In genomic region chr3L:1755458-1755984, dm6 we compare ENCODE assay signal across 2 fruit fly cellular contexts.
A peak's percentile ranks its signal among the peaks of the same experiment; 100 is the strongest.
TF ChIP-seq lines count a peak whose summit lies in the region.

TSS of gene Cht2 (minus strand) at chr3L:1755934.

TF ChIP-seq in whole organism, embryonic, 481 proteins besides CTCF, POLR2A, EP300 and RAD21 (continued from another document):
- TF ChIP-seq Drgx (GFP tag; IDR thresholded peaks at IDR 0.05; lab: Robert Waterston, UW) (peak; percentile 42; the same call in 1 of the 2 replicates), CG34422 (GFP tag; IDR thresholded peaks at IDR 0.05; lab: Robert Waterston, UW) (peak; percentile 51; the same call in 1 of the 3 replicates), Deaf1 (tag; optimal IDR thresholded peaks at IDR 0.05; lab: Kevin White, UChicago) (peak; percentile 94), sd (tag; optimal IDR thresholded peaks at IDR 0.05; lab: Kevin White, UChicago) (peak; percentile 83), ftz-f1 (GFP tag; optimal IDR thresholded peaks at IDR 0.05; lab: Kevin White, UChicago) (peak; percentile 25), CG31224 (GFP tag; IDR thresholded peaks at IDR 0.05; lab: Robert Waterston, UW) (0 out of 2 replicates have a peak, but pooled peaks have one; percentile 12), vvl (GFP tag; IDR thresholded peaks at IDR 0.05; lab: Robert Waterston, UW) (peak; percentile 13; the same call in 1 of the 2 replicates), CG11093 (GFP tag; IDR thresholded peaks at IDR 0.05; lab: Robert Waterston, UW) (no peak), pros (GFP tag; optimal IDR thresholded peaks at IDR 0.05; lab: Kevin White, UChicago) (peak; percentile 91), CG5180 (GFP tag; optimal IDR thresholded peaks at IDR 0.05; lab: Kevin White, UChicago) (peak; percentile 81), oc (tag; optimal IDR thresholded peaks at IDR 0.05; lab: Kevin White, UChicago) (peak; percentile 11), CG3163 (GFP tag; optimal IDR thresholded peaks at IDR 0.05; lab: Kevin White, UChicago) (peak; percentile 82), Hmr (GFP tag; optimal IDR thresholded peaks at IDR 0.05; lab: Kevin White, UChicago) (peak; percentile 9), CG18476 (GFP tag; optimal IDR thresholded peaks at IDR 0.05; lab: Kevin White, UChicago) (peak; percentile 34), Oli (tag; optimal IDR thresholded peaks at IDR 0.05; lab: Kevin White, UChicago) (no peak), Med (GFP tag; lab: Kevin White, UChicago) (peak; percentile 76), gcm2 (GFP tag; optimal IDR thresholded peaks at IDR 0.05; lab: Kevin White, UChicago) (peak; percentile 18), chinmo (GFP tag; IDR thresholded peaks at IDR 0.05; lab: Robert Waterston, UW; ENCODE audit: partially characterized antibody) (peak; percentile 76; the same call in 1 of the 4 replicates), z (GFP tag; IDR thresholded peaks at IDR 0.05; lab: Robert Waterston, UW) (peak; percentile 86), Dbx (GFP tag; IDR thresholded peaks at IDR 0.05; lab: Robert Waterston, UW) (0 out of 3 replicates have a peak, but pooled peaks have one; percentile 20), Dref (GFP tag; IDR thresholded peaks at IDR 0.05; lab: Robert Waterston, UW) (0 out of 2 replicates have a peak, but pooled peaks have one; percentile 7), Adf1 (GFP tag; IDR thresholded peaks at IDR 0.05; lab: Robert Waterston, UW) (peak; percentile 33; the same call in 1 of the 2 replicates), Camta (GFP tag; optimal IDR thresholded peaks at IDR 0.05; lab: Kevin White, UChicago) (no peak), so (GFP tag; IDR thresholded peaks at IDR 0.05; lab: Robert Waterston, UW) (no peak), CG16779 (GFP tag; IDR thresholded peaks at IDR 0.05; lab: Robert Waterston, UW) (0 out of 2 replicates have a peak, but pooled peaks have one; percentile 11), kni (GFP tag; optimal IDR thresholded peaks at IDR 0.05; lab: Kevin White, UChicago) (peak; percentile 85), CG2678 (tag; optimal IDR thresholded peaks at IDR 0.05; lab: Kevin White, UChicago) (no peak), Hsf (GFP tag; optimal IDR thresholded peaks at IDR 0.05; lab: Kevin White, UChicago) (no peak), Rx (GFP tag; IDR thresholded peaks at IDR 0.05; lab: Robert Waterston, UW) (no peak), ci (GFP tag; IDR thresholded peaks at IDR 0.05; lab: Robert Waterston, UW) (peak; percentile 58; the same call in 1 of the 3 replicates), nom (GFP tag; optimal IDR thresholded peaks at IDR 0.05; lab: Kevin White, UChicago) (peak; percentile 52), Hr78 (GFP tag; optimal IDR thresholded peaks at IDR 0.05; lab: Kevin White, UChicago) (peak in 1 of 2 experiments; percentile 66), zen2 (GFP tag; IDR thresholded peaks at IDR 0.05; lab: Robert Waterston, UW; ENCODE audit: partially characterized antibody) (0 out of 3 replicates have a peak, but pooled peaks have one; percentile 38), CG12769 (tag; optimal IDR thresholded peaks at IDR 0.05; lab: Kevin White, UChicago) (peak; percentile 70), Jarid2 (GFP tag; optimal IDR thresholded peaks at IDR 0.05; lab: Kevin White, UChicago) (peak; percentile 73), Lpt (GFP tag; optimal IDR thresholded peaks at IDR 0.05; lab: Kevin White, UChicago) (no peak), CG6689 (GFP tag; IDR thresholded peaks at IDR 0.05; lab: Robert Waterston, UW) (0 out of 2 replicates have a peak, but pooled peaks have one; percentile 8), sob (GFP tag; IDR thresholded peaks at IDR 0.05; lab: Robert Waterston, UW) (peak; percentile 51; the same call in 1 of the 2 replicates), Bgb (GFP tag; IDR thresholded peaks at IDR 0.05; lab: Robert Waterston, UW; ENCODE audit: partially characterized antibody) (0 out of 2 replicates have a peak, but pooled peaks have one; percentile 29), rib (GFP tag; IDR thresholded peaks at IDR 0.05; lab: Robert Waterston, UW) (peak; percentile 17; the same call in 1 of the 2 replicates), toy (GFP tag; IDR thresholded peaks at IDR 0.05; lab: Robert Waterston, UW) (no peak), unc-4 (GFP tag; IDR thresholded peaks at IDR 0.05; lab: Robert Waterston, UW; ENCODE audit: partially characterized antibody) (peak; percentile 21; the same call in 1 of the 2 replicates)
TF ChIP-seq in whole organism, embryonic: peak in this region for 43.

TF ChIP-seq in whole organism, prepupa, 60 proteins besides CTCF, POLR2A, EP300 and RAD21 (continued from another document):
- TF ChIP-seq Eip93F (GFP tag; optimal IDR thresholded peaks at IDR 0.05; lab: Kevin White, UChicago) (peak; percentile 1), CG34406 (GFP tag; optimal IDR thresholded peaks at IDR 0.05; lab: Kevin White, UChicago) (no peak), CG1621 (tag; optimal IDR thresholded peaks at IDR 0.05; lab: Kevin White, UChicago) (peak; percentile 41), CG6276 (GFP tag; optimal IDR thresholded peaks at IDR 0.05; lab: Kevin White, UChicago) (no peak), CG6808 (GFP tag; optimal IDR thresholded peaks at IDR 0.05; lab: Kevin White, UChicago) (peak; percentile 25), topi (GFP tag; optimal IDR thresholded peaks at IDR 0.05; lab: Kevin White, UChicago) (no peak), Ets96B (tag; optimal IDR thresholded peaks at IDR 0.05; lab: Kevin White, UChicago) (no peak), dsx (GFP tag; optimal IDR thresholded peaks at IDR 0.05; lab: Kevin White, UChicago; ENCODE audit: poor library complexity, severe bottlenecking) (peak; percentile 63), CG6854 (GFP tag; optimal IDR thresholded peaks at IDR 0.05; lab: Kevin White, UChicago) (peak; percentile 50), CG31627 (GFP tag; optimal IDR thresholded peaks at IDR 0.05; lab: Kevin White, UChicago) (no peak), fd85E (GFP tag; optimal IDR thresholded peaks at IDR 0.05; lab: Kevin White, UChicago) (no peak), Hr38 (GFP tag; optimal IDR thresholded peaks at IDR 0.05; lab: Kevin White, UChicago) (no peak), Sox102F (GFP tag; optimal IDR thresholded peaks at IDR 0.05; lab: Kevin White, UChicago) (peak; percentile 32), CG15336 (GFP tag; IDR thresholded peaks at IDR 0.05; lab: Robert Waterston, UW) (peak; percentile 54; the same call in 1 of the 2 replicates), CG8119 (GFP tag; IDR thresholded peaks at IDR 0.05; lab: Robert Waterston, UW) (peak; percentile 53; the same call in 2 of the 3 replicates), Lpt (GFP tag; optimal IDR thresholded peaks at IDR 0.05; lab: Kevin White, UChicago) (peak; percentile 69), esn (GFP tag; optimal IDR thresholded peaks at IDR 0.05; lab: Kevin White, UChicago) (no peak), CG32006 (GFP tag; optimal IDR thresholded peaks at IDR 0.05; lab: Kevin White, UChicago) (no peak), CG10631 (GFP tag; optimal IDR thresholded peaks at IDR 0.05; lab: Kevin White, UChicago) (no peak), ss (GFP tag; optimal IDR thresholded peaks at IDR 0.05; lab: Kevin White, UChicago) (peak; percentile 42 to 61), Sox14 (GFP tag; optimal IDR thresholded peaks at IDR 0.05; lab: Kevin White, UChicago) (no peak), eg (GFP tag; IDR thresholded peaks at IDR 0.05; lab: Robert Waterston, UW) (peak; percentile 67; the same call in 1 of the 3 replicates), CG6792 (GFP tag; optimal IDR thresholded peaks at IDR 0.05; lab: Kevin White, UChicago) (no peak)
